In genomic region chrII:14811472-14811871, ce11 we compare ENCODE assay signal across 1 worm cellular context.
TF ChIP-seq lines count a peak whose summit lies in the region.

No protein-coding gene starts in this region.

TF ChIP-seq in whole organism, L4 larva, 104 proteins besides CTCF, POLR2A, EP300 and RAD21 (continued from another document):
- no peak for TF ChIP-seq hif-1 (tag; optimal IDR thresholded peaks at IDR 0.05; lab: Kevin White, UChicago)
- TF ChIP-seq daf-8 (GFP tag; IDR thresholded peaks at IDR 0.05; lab: Robert Waterston, UW): no peak
- TF ChIP-seq snpc-1.2 (GFP tag; IDR thresholded peaks at IDR 0.05; lab: Robert Waterston, UW): no peak
- TF ChIP-seq lir-3 (tag; optimal IDR thresholded peaks at IDR 0.05; lab: Kevin White, UChicago): no peak
- no peak for TF ChIP-seq nhr-237 (tag; optimal IDR thresholded peaks at IDR 0.05; lab: Kevin White, UChicago)
- TF ChIP-seq F37D6.2 (tag; optimal IDR thresholded peaks at IDR 0.05; lab: Kevin White, UChicago): no peak
- no peak for TF ChIP-seq egl-43 (GFP tag; IDR thresholded peaks at IDR 0.05; lab: Robert Waterston, UW)
- TF ChIP-seq ZK546.5 (tag; optimal IDR thresholded peaks at IDR 0.05; lab: Kevin White, UChicago): no peak
- no peak for TF ChIP-seq ces-1 (GFP tag; optimal IDR thresholded peaks at IDR 0.05; lab: Kevin White, UChicago)
- no peak for TF ChIP-seq spr-1 (tag; optimal IDR thresholded peaks at IDR 0.05; lab: Kevin White, UChicago)
- TF ChIP-seq ceh-20 (GFP tag; IDR thresholded peaks at IDR 0.05; lab: Robert Waterston, UW): no peak
- TF ChIP-seq ztf-11 (tag; optimal IDR thresholded peaks at IDR 0.05; lab: Kevin White, UChicago): no peak
- TF ChIP-seq nhr-76 (tag; optimal IDR thresholded peaks at IDR 0.05; lab: Kevin White, UChicago): no peak
- no peak for TF ChIP-seq rbr-2 (tag; optimal IDR thresholded peaks at IDR 0.05; lab: Kevin White, UChicago)
- TF ChIP-seq spr-3 (GFP tag; optimal IDR thresholded peaks at IDR 0.05; lab: Kevin White, UChicago): no peak
- no peak for TF ChIP-seq ceh-32 (tag; optimal IDR thresholded peaks at IDR 0.05; lab: Kevin White, UChicago; ENCODE audit: poor library complexity)
- no peak for TF ChIP-seq nhr-111 (GFP tag; optimal IDR thresholded peaks at IDR 0.05; lab: Kevin White, UChicago)
- TF ChIP-seq zip-11 (GFP tag; IDR thresholded peaks at IDR 0.05; lab: Robert Waterston, UW): no peak
- no peak for TF ChIP-seq egl-27 (tag; optimal IDR thresholded peaks at IDR 0.05; lab: Kevin White, UChicago)
- TF ChIP-seq nhr-6 (tag; optimal IDR thresholded peaks at IDR 0.05; lab: Kevin White, UChicago): peak; percentile 64
- TF ChIP-seq lin-13 (GFP tag; optimal IDR thresholded peaks at IDR 0.05; lab: Kevin White, UChicago): peak; percentile 20
- TF ChIP-seq unc-130 (GFP tag; optimal IDR thresholded peaks at IDR 0.05; lab: Kevin White, UChicago): no peak
- no peak for TF ChIP-seq mxl-2 (GFP tag; conservative IDR thresholded peaks at IDR 0.05; lab: Robert Waterston, UW)
- TF ChIP-seq nhr-28 (tag; optimal IDR thresholded peaks at IDR 0.05; lab: Kevin White, UChicago): peak; percentile 98
- TF ChIP-seq mep-1 (tag; optimal IDR thresholded peaks at IDR 0.05; lab: Kevin White, UChicago): peak; percentile 37
- no peak for TF ChIP-seq nhr-25 (tag; optimal IDR thresholded peaks at IDR 0.05; lab: Kevin White, UChicago; ENCODE audit: borderline replicate concordance, insufficient read depth)
- TF ChIP-seq arid-1 (GFP tag; conservative IDR thresholded peaks at IDR 0.05; lab: Robert Waterston, UW): no peak
- peak; percentile 10 for TF ChIP-seq nhr-102 (tag; optimal IDR thresholded peaks at IDR 0.05; lab: Kevin White, UChicago)
- TF ChIP-seq gei-8 (GFP tag; optimal IDR thresholded peaks at IDR 0.05; lab: Kevin White, UChicago): no peak
- TF ChIP-seq madf-9 (GFP tag; conservative IDR thresholded peaks at IDR 0.05; lab: Robert Waterston, UW): no peak
- peak; percentile 1 for TF ChIP-seq duxl-1 (tag; optimal IDR thresholded peaks at IDR 0.05; lab: Kevin White, UChicago; ENCODE audit: poor library complexity)
- TF ChIP-seq set-16 (GFP tag; IDR thresholded peaks at IDR 0.05; lab: Robert Waterston, UW): no peak
- no peak for TF ChIP-seq zfp-3 (GFP tag; conservative IDR thresholded peaks at IDR 0.05; lab: Robert Waterston, UW)
- no peak for TF ChIP-seq fkh-10 (GFP tag; optimal IDR thresholded peaks at IDR 0.05; lab: Kevin White, UChicago)
- no peak for TF ChIP-seq nhr-10 (tag; optimal IDR thresholded peaks at IDR 0.05; lab: Kevin White, UChicago)
- TF ChIP-seq pqm-1 (tag; optimal IDR thresholded peaks at IDR 0.05; lab: Kevin White, UChicago): peak; percentile 30
- no peak for TF ChIP-seq nhr-41 (GFP tag; IDR thresholded peaks at IDR 0.05; lab: Robert Waterston, UW)
- TF ChIP-seq zip-2 (tag; optimal IDR thresholded peaks at IDR 0.05; lab: Kevin White, UChicago): no peak
- no peak for TF ChIP-seq php-3 (GFP tag; IDR thresholded peaks at IDR 0.05; lab: Robert Waterston, UW)
- no peak for TF ChIP-seq Y48G9A.11 (GFP tag; IDR thresholded peaks at IDR 0.05; lab: Robert Waterston, UW)
- TF ChIP-seq hlh-30 (tag; optimal IDR thresholded peaks at IDR 0.05; lab: Kevin White, UChicago; ENCODE audit: insufficient read depth): peak; percentile 28
- TF ChIP-seq zfp-2 (tag; optimal IDR thresholded peaks at IDR 0.05; lab: Kevin White, UChicago): no peak
- TF ChIP-seq mdt-29 (GFP tag; IDR thresholded peaks at IDR 0.05; lab: Robert Waterston, UW): no peak
- no peak for TF ChIP-seq lin-15B (tag; optimal IDR thresholded peaks at IDR 0.05; lab: Kevin White, UChicago)
- TF ChIP-seq tra-1 (GFP tag; IDR thresholded peaks at IDR 0.05; lab: Robert Waterston, UW): no peak
- no peak for TF ChIP-seq lin-39 (tag; optimal IDR thresholded peaks at IDR 0.05; lab: Kevin White, UChicago)
- TF ChIP-seq T26A8.4 (GFP tag; IDR thresholded peaks at IDR 0.05; lab: Robert Waterston, UW): no peak
- TF ChIP-seq Y75B8A.6 (GFP tag; IDR thresholded peaks at IDR 0.05; lab: Robert Waterston, UW): no peak
- TF ChIP-seq vab-7 (GFP tag; IDR thresholded peaks at IDR 0.05; lab: Robert Waterston, UW): no peak
- TF ChIP-seq zag-1 (tag; optimal IDR thresholded peaks at IDR 0.05; lab: Kevin White, UChicago): no peak
- peak in 1 of 2 experiments; percentile 27 for TF ChIP-seq mdl-1 (tag; optimal IDR thresholded peaks at IDR 0.05; lab: Kevin White, UChicago)
- no peak for TF ChIP-seq F10B5.3 (tag; optimal IDR thresholded peaks at IDR 0.05; lab: Kevin White, UChicago)
- TF ChIP-seq nhr-11 (tag; optimal IDR thresholded peaks at IDR 0.05; lab: Kevin White, UChicago): no peak
- no peak for TF ChIP-seq unc-39 (tag; optimal IDR thresholded peaks at IDR 0.05; lab: Kevin White, UChicago)
- TF ChIP-seq jun-1 (tag; optimal IDR thresholded peaks at IDR 0.05; lab: Kevin White, UChicago): peak; percentile 36
- TF ChIP-seq dmd-8 (GFP tag; IDR thresholded peaks at IDR 0.05; lab: Robert Waterston, UW): no peak
- peak; percentile 71 for TF ChIP-seq dmd-6 (GFP tag; IDR thresholded peaks at IDR 0.05; lab: Robert Waterston, UW)
- no peak for TF ChIP-seq fos-1 (tag; optimal IDR thresholded peaks at IDR 0.05; lab: Kevin White, UChicago)
- TF ChIP-seq snpc-4 (tag; optimal IDR thresholded peaks at IDR 0.05; lab: Kevin White, UChicago): no peak
- no peak for TF ChIP-seq skn-1 (tag; optimal IDR thresholded peaks at IDR 0.05; lab: Kevin White, UChicago)
- peak; percentile 87 for TF ChIP-seq dve-1 (tag; optimal IDR thresholded peaks at IDR 0.05; lab: Kevin White, UChicago; ENCODE audit: insufficient read depth)
- no peak for TF ChIP-seq Y5F2A.4 (GFP tag; optimal IDR thresholded peaks at IDR 0.05; lab: Kevin White, UChicago)
- no peak for TF ChIP-seq daf-16 (GFP tag; optimal IDR thresholded peaks at IDR 0.05; lab: Kevin White, UChicago)
- peak; percentile 77 for TF ChIP-seq daf-16 (tag; optimal IDR thresholded peaks at IDR 0.05; lab: Kevin White, UChicago)
- no peak for TF ChIP-seq D1046.2 (GFP tag; IDR thresholded peaks at IDR 0.05; lab: Robert Waterston, UW)
- TF ChIP-seq cey-2 (tag; optimal IDR thresholded peaks at IDR 0.05; lab: Kevin White, UChicago; ENCODE audit: borderline replicate concordance, insufficient read depth): no peak
- no peak for TF ChIP-seq mxl-3 (GFP tag; optimal IDR thresholded peaks at IDR 0.05; lab: Kevin White, UChicago)
- TF ChIP-seq dmd-9 (GFP tag; IDR thresholded peaks at IDR 0.05; lab: Robert Waterston, UW): no peak
- no peak for TF ChIP-seq F44E2.7 (GFP tag; IDR thresholded peaks at IDR 0.05; lab: Robert Waterston, UW)
- TF ChIP-seq Y105C5A.15 (GFP tag; IDR thresholded peaks at IDR 0.05; lab: Robert Waterston, UW): no peak
- TF ChIP-seq nhr-42 (GFP tag; IDR thresholded peaks at IDR 0.05; lab: Robert Waterston, UW): 0 out of 2 replicates have a peak, but pooled peaks have one; percentile 4
- no peak for TF ChIP-seq saeg-2 (GFP tag; IDR thresholded peaks at IDR 0.05; lab: Robert Waterston, UW)
